Worm (Caenorhabditis elegans): ENCODE results near the gene ZK1127.5.

DNA sequence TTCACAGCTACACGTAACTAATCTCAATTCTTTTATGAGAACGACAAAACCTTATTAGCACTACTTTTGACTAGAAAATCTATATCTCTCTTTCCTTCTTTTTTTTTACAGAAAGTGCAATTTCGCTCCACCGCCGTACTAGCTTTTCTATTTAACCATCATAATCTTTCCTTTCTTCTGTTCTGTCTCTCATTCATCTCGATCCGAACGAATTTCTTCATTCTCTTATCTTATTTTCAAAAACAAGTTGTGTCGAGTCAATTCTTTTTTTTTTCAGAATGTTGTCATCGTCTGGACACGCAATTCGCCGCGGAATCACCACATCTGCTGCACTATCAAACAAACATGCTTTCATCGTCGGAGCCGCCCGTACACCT, 23.1 kb downstream of the ZK1127.5 start, which contains the start of gene kat-1:
- TF ChIP-seq nhr-28 (tag; optimal IDR thresholded peaks at IDR 0.05) (no peak), zag-1 (tag; optimal IDR thresholded peaks at IDR 0.05) (no peak), snpc-4 (tag; optimal IDR thresholded peaks at IDR 0.05) (no peak), ama-1 (optimal IDR thresholded peaks at IDR 0.05) (no peak), ceh-16 (tag; optimal IDR thresholded peaks at IDR 0.05) (no peak), nhr-76 (tag; optimal IDR thresholded peaks at IDR 0.05) (no peak), jun-1 (tag; optimal IDR thresholded peaks at IDR 0.05) (no peak), skn-1 (tag; optimal IDR thresholded peaks at IDR 0.05) (no peak), ceh-82 (tag; optimal IDR thresholded peaks at IDR 0.05) (no peak), nhr-23 (tag; optimal IDR thresholded peaks at IDR 0.05) (no peak), daf-12 (tag; optimal IDR thresholded peaks at IDR 0.05) (no peak), elt-3 (tag; optimal IDR thresholded peaks at IDR 0.05) (no peak), ceh-9 (tag; optimal IDR thresholded peaks at IDR 0.05) (no peak), egl-27 (tag; optimal IDR thresholded peaks at IDR 0.05) (no peak)

Data from whole organism, L3 larva.